Worm (Caenorhabditis elegans) whole organism, midembryonic: ENCODE measurements around the gene F46F5.16.

Experiments used
- flt-1 ChIP-seq: fragments of 200-800 bp; sonication (Bioruptor generic); IDR thresholded peaks from 2 replicates; pipeline ENCODE4 v1.3.6; 2022; ENCODE audit warnings: missing genetic modification characterization, missing compliant biosample characterization
- klf-2 ChIP-seq: fragments of 200-800 bp; sonication (Bioruptor generic); conservative IDR thresholded peaks from 2 replicates; pipeline ENCODE4 v1.3.6; 2022; ENCODE audit warnings: missing genetic modification reagents, missing genetic modification characterization, missing compliant biosample characterization
- med-1 ChIP-seq: sonication (generic microtip); optimal IDR thresholded peaks from 2 replicates; lab custom pipeline; 2017; ENCODE audit warnings: missing genetic modification characterization, mild to moderate bottlenecking, missing compliant biosample characterization, antibody characterized with exemption, missing genetic modification reagents; ENCODE audit not compliant: insufficient read depth
- ztf-23 ChIP-seq: fragments of 200-800 bp; sonication (Bioruptor generic); IDR thresholded peaks from 2 replicates; pipeline ENCODE4 v1.3.6; 2022; ENCODE audit warnings: missing genetic modification reagents, missing genetic modification characterization, missing compliant biosample characterization
- ztf-29 ChIP-seq: fragments of 200-800 bp; sonication (Bioruptor generic); IDR thresholded peaks from 2 replicates; pipeline ENCODE4 v1.3.6; 2022; ENCODE audit warnings: missing genetic modification reagents, missing genetic modification characterization, missing compliant biosample characterization

- TF ChIP-seq flt-1 (GFP tag; lab: Robert Waterston, UW), result no peak
- no peak for TF ChIP-seq med-1 (GFP tag; lab: Kevin White, UChicago)
- no peak for TF ChIP-seq ztf-23 (GFP tag; lab: Robert Waterston, UW)
- TF ChIP-seq klf-2 (GFP tag; lab: Robert Waterston, UW), result no peak
- TF ChIP-seq ztf-29 (GFP tag; lab: Robert Waterston, UW), result no peak
These were observed 26.8 kb upstream of the F46F5.16 start for ce11 chrII:760276-760675.
